Fruit fly (Drosophila melanogaster) whole organism, embryonic: ENCODE results near the gene Usp8.

Experiments
- CG11560 ChIP-seq: fragments of 200-800 bp; sonication (Bioruptor generic); IDR thresholded peaks from 3 replicates; pipeline ENCODE4 v1.3.6; 2022; ENCODE audit warnings: missing biosample characterization, missing genetic modification characterization
- CG11696 ChIP-seq: fragments of 200-800 bp; sonication (Bioruptor generic); IDR thresholded peaks from 2 replicates; pipeline ENCODE4 v1.3.6; 2022; ENCODE audit warnings: missing biosample characterization, missing genetic modification characterization
- CG14965 ChIP-seq: fragments of 200-800 bp; sonication (Bioruptor generic); optimal IDR thresholded peaks from 2 replicates; lab custom pipeline; 2016; ENCODE audit warnings: missing biosample characterization, missing genetic modification characterization, borderline replicate concordance
- CG15601 ChIP-seq: fragments of 200-800 bp; sonication (Bioruptor generic); optimal IDR thresholded peaks from 3 replicates; lab custom pipeline; 2019; ENCODE audit warnings: missing biosample characterization, mild to moderate bottlenecking, missing genetic modification characterization, moderate library complexity
- CG16813 ChIP-seq: fragments of 200-800 bp; sonication (Bioruptor generic); IDR thresholded peaks from 3 replicates; pipeline ENCODE4 v1.3.6; 2022; ENCODE audit warnings: missing biosample characterization, missing genetic modification characterization; ENCODE audit not compliant: partially characterized antibody
- CG17186 ChIP-seq: fragments of 200-800 bp; sonication (Bioruptor generic); optimal IDR thresholded peaks from 3 replicates; lab custom pipeline; 2017; ENCODE audit warnings: missing biosample characterization, missing genetic modification reagents, missing genetic modification characterization
- CG1792 ChIP-seq: fragments of 200-800 bp; sonication (Bioruptor generic); optimal IDR thresholded peaks from 2 replicates; lab custom pipeline; 2016; ENCODE audit warnings: missing biosample characterization, missing genetic modification characterization
- CG2116 ChIP-seq: fragments of 200-800 bp; sonication (Bioruptor generic); optimal IDR thresholded peaks from 3 replicates; lab custom pipeline; 2018; ENCODE audit warnings: missing biosample characterization, mild to moderate bottlenecking, missing genetic modification characterization
- CG2120 ChIP-seq: fragments of 200-800 bp; sonication (Bioruptor generic); optimal IDR thresholded peaks from 3 replicates; lab custom pipeline; 2016; ENCODE audit warnings: missing biosample characterization, missing genetic modification characterization
- CG2678 ChIP-seq: fragments of 200-800 bp; sonication (Bioruptor generic); optimal IDR thresholded peaks from 3 replicates; lab custom pipeline; 2019; ENCODE audit warnings: missing biosample characterization, mild to moderate bottlenecking, missing genetic modification characterization, moderate library complexity
- CG31224 ChIP-seq: fragments of 200-800 bp; sonication (Bioruptor generic); IDR thresholded peaks from 2 replicates; pipeline ENCODE4 v1.3.6; 2022; ENCODE audit warnings: missing biosample characterization, missing genetic modification characterization
- CG32532 ChIP-seq: fragments of 200-800 bp; sonication (Bioruptor generic); IDR thresholded peaks from 2 replicates; pipeline ENCODE4 v1.3.6; 2022; ENCODE audit warnings: missing biosample characterization, missing genetic modification characterization
- CG3281 ChIP-seq: fragments of 200-800 bp; sonication (Bioruptor generic); optimal IDR thresholded peaks from 3 replicates; lab custom pipeline; 2017; ENCODE audit warnings: missing biosample characterization, mild to moderate bottlenecking, missing genetic modification characterization
- CG4730 ChIP-seq: fragments of 200-800 bp; sonication (Bioruptor generic); IDR thresholded peaks from 2 replicates; pipeline ENCODE4 v1.3.6; 2022; ENCODE audit warnings: missing biosample characterization, missing genetic modification characterization
- CG4820 ChIP-seq: fragments of 200-800 bp; sonication (Bioruptor generic); optimal IDR thresholded peaks from 3 replicates; lab custom pipeline; 2016; ENCODE audit warnings: missing biosample characterization, missing genetic modification characterization
- CG5953 ChIP-seq: fragments of 200-800 bp; sonication (Bioruptor generic); IDR thresholded peaks from 2 replicates; pipeline ENCODE4 v1.3.6; 2022; ENCODE audit warnings: missing biosample characterization, missing genetic modification characterization
- CG6689 ChIP-seq: fragments of 200-800 bp; sonication (Bioruptor generic); IDR thresholded peaks from 2 replicates; pipeline ENCODE4 v1.3.6; 2022; ENCODE audit warnings: missing biosample characterization, missing genetic modification characterization
- CG7745 ChIP-seq: fragments of 200-800 bp; sonication (Bioruptor generic); optimal IDR thresholded peaks from 2 replicates; lab custom pipeline; 2018; ENCODE audit warnings: missing biosample characterization, mild to moderate bottlenecking, missing genetic modification characterization, moderate library complexity
- CG7786 ChIP-seq: fragments of 200-800 bp; sonication (Bioruptor generic); optimal IDR thresholded peaks from 2 replicates; lab custom pipeline; 2016; ENCODE audit warnings: missing biosample characterization, missing genetic modification characterization
- CG7987 ChIP-seq: fragments of 200-800 bp; sonication (Bioruptor generic); optimal IDR thresholded peaks from 2 replicates; lab custom pipeline; 2018; ENCODE audit warnings: missing biosample characterization, mild to moderate bottlenecking, missing genetic modification characterization, moderate library complexity
- CG8388 ChIP-seq: fragments of 200-800 bp; sonication (Bioruptor generic); optimal IDR thresholded peaks from 2 replicates; lab custom pipeline; 2019; ENCODE audit warnings: missing biosample characterization, mild to moderate bottlenecking, missing genetic modification characterization, moderate library complexity
- CG8478 ChIP-seq: fragments of >200 bp; optimal IDR thresholded peaks from 2 replicates; lab custom pipeline; 2018
- CG9797 ChIP-seq: fragments of 200-800 bp; sonication (Bioruptor generic); optimal IDR thresholded peaks from 3 replicates; lab custom pipeline; 2018; ENCODE audit warnings: missing biosample characterization, mild to moderate bottlenecking, missing genetic modification characterization
- Camta ChIP-seq: fragments of 200-800 bp; sonication (Bioruptor generic); optimal IDR thresholded peaks from 2 replicates; lab custom pipeline; 2016; ENCODE audit warnings: missing biosample characterization, missing genetic modification characterization
- D19A ChIP-seq: fragments of 200-800 bp; optimal IDR thresholded peaks from 3 replicates; lab custom pipeline; 2019; ENCODE audit warnings: missing biosample characterization, mild to moderate bottlenecking, missing genetic modification characterization, moderate library complexity
- Dp ChIP-seq: fragments of 200-800 bp; sonication (Bioruptor generic); optimal IDR thresholded peaks from 2 replicates; lab custom pipeline; 2018; ENCODE audit warnings: missing biosample characterization, mild to moderate bottlenecking, missing genetic modification characterization, moderate library complexity
- Dref ChIP-seq: fragments of 200-800 bp; sonication (Bioruptor generic); IDR thresholded peaks from 2 replicates; pipeline ENCODE4 v1.3.6; 2022; ENCODE audit warnings: missing biosample characterization, missing genetic modification characterization
- Ets97D ChIP-seq: fragments of 200-800 bp; sonication (Bioruptor generic); optimal IDR thresholded peaks from 3 replicates; lab custom pipeline; 2016; ENCODE audit warnings: missing biosample characterization, missing genetic modification characterization
- Gsc ChIP-seq: fragments of 200-800 bp; sonication (Bioruptor generic); IDR thresholded peaks from 2 replicates; pipeline ENCODE4 v1.3.6; 2022; ENCODE audit warnings: missing biosample characterization, missing genetic modification characterization
- Lhr ChIP-seq: fragments of 200-800 bp; sonication (Bioruptor generic); optimal IDR thresholded peaks from 3 replicates; lab custom pipeline; 2017; ENCODE audit warnings: mild to moderate bottlenecking, missing biosample characterization, missing genetic modification reagents, missing genetic modification characterization
- MESR4 ChIP-seq: fragments of 200-800 bp; sonication (Bioruptor generic); optimal IDR thresholded peaks from 2 replicates; lab custom pipeline; 2018; ENCODE audit warnings: missing biosample characterization, mild to moderate bottlenecking, missing genetic modification characterization, moderate library complexity
- Sox102F ChIP-seq: fragments of 200-800 bp; sonication (Bioruptor generic); optimal IDR thresholded peaks from 2 replicates; lab custom pipeline; 2018; ENCODE audit warnings: missing biosample characterization, mild to moderate bottlenecking, missing genetic modification characterization, moderate library complexity
- Xbp1 ChIP-seq: fragments of 200-800 bp; sonication (Bioruptor generic); optimal IDR thresholded peaks from 3 replicates; lab custom pipeline; 2016; ENCODE audit warnings: missing biosample characterization, mild to moderate bottlenecking, missing genetic modification characterization
- Xrp1 ChIP-seq: fragments of 200-800 bp; sonication (Bioruptor generic); IDR thresholded peaks from 2 replicates; pipeline ENCODE4 v1.3.6; 2022; ENCODE audit warnings: missing biosample characterization, missing genetic modification characterization
- ase ChIP-seq: fragments of 200-800 bp; sonication (Bioruptor generic); IDR thresholded peaks from 3 replicates; pipeline ENCODE4 v1.3.6; 2022; ENCODE audit warnings: missing biosample characterization, missing genetic modification characterization
- ash1 ChIP-seq: fragments of 200-800 bp; sonication (Bioruptor generic); optimal IDR thresholded peaks from 2 replicates; lab custom pipeline; 2018; ENCODE audit warnings: missing biosample characterization, mild to moderate bottlenecking, missing genetic modification characterization
- chm ChIP-seq: fragments of 200-800 bp; sonication (Bioruptor generic); IDR thresholded peaks from 2 replicates; pipeline ENCODE4 v1.3.6; 2022; ENCODE audit warnings: missing biosample characterization, missing genetic modification characterization
- dm ChIP-seq: fragments of 200-800 bp; sonication (Bioruptor generic); optimal IDR thresholded peaks from 3 replicates; lab custom pipeline; 2016; ENCODE audit warnings: missing biosample characterization, missing genetic modification characterization
- emc ChIP-seq: fragments of 200-800 bp; sonication (Bioruptor generic); optimal IDR thresholded peaks from 2 replicates; lab custom pipeline; 2016; ENCODE audit warnings: missing biosample characterization, missing genetic modification characterization
- eyg ChIP-seq: fragments of 200-800 bp; sonication (Bioruptor generic); optimal IDR thresholded peaks from 3 replicates; lab custom pipeline; 2016; ENCODE audit warnings: missing biosample characterization, missing genetic modification characterization
- gfzf ChIP-seq: fragments of 200-800 bp; sonication (Bioruptor generic); optimal IDR thresholded peaks from 2 replicates; lab custom pipeline; 2016; ENCODE audit warnings: missing biosample characterization, mild to moderate bottlenecking, missing genetic modification characterization, moderate library complexity
- hb ChIP-seq: fragments of 200-800 bp; sonication (Bioruptor generic); IDR thresholded peaks from 3 replicates; pipeline ENCODE4 v1.3.6; 2022; ENCODE audit warnings: missing biosample characterization, missing genetic modification characterization; ENCODE audit not compliant: partially characterized antibody
- jing ChIP-seq: fragments of 200-800 bp; sonication (Bioruptor generic); optimal IDR thresholded peaks from 2 replicates; lab custom pipeline; 2018; ENCODE audit warnings: missing biosample characterization, mild to moderate bottlenecking, missing genetic modification characterization
- lab ChIP-seq: fragments of 200-800 bp; sonication (Bioruptor generic); optimal IDR thresholded peaks from 3 replicates; lab custom pipeline; 2017; ENCODE audit warnings: missing biosample characterization, missing genetic modification characterization, mild to moderate bottlenecking, moderate library complexity, missing genetic modification reagents
- nau ChIP-seq: fragments of 200-800 bp; sonication (Bioruptor generic); optimal IDR thresholded peaks from 3 replicates; lab custom pipeline; 2017; ENCODE audit warnings: missing biosample characterization, mild to moderate bottlenecking, missing genetic modification characterization, missing genetic modification reagents
- nmo ChIP-seq: fragments of 200-800 bp; sonication (Bioruptor generic); optimal IDR thresholded peaks from 2 replicates; lab custom pipeline; 2018; ENCODE audit warnings: missing biosample characterization, mild to moderate bottlenecking, missing genetic modification characterization, moderate library complexity
- sqz ChIP-seq: fragments of 200-800 bp; sonication (Bioruptor generic); optimal IDR thresholded peaks from 3 replicates; lab custom pipeline; 2018; ENCODE audit warnings: missing biosample characterization, mild to moderate bottlenecking, missing genetic modification characterization
- tna ChIP-seq: fragments of 200-800 bp; sonication (Bioruptor generic); IDR thresholded peaks from 2 replicates; pipeline ENCODE4 v1.3.6; 2022; ENCODE audit warnings: missing biosample characterization, missing genetic modification characterization; ENCODE audit not compliant: partially characterized antibody
- toy ChIP-seq: fragments of 200-800 bp; sonication (Bioruptor generic); IDR thresholded peaks from 2 replicates; pipeline ENCODE4 v1.3.6; 2022; ENCODE audit warnings: missing biosample characterization, missing genetic modification characterization
- trem ChIP-seq: fragments of 200-800 bp; optimal IDR thresholded peaks from 3 replicates; lab custom pipeline; 2019; ENCODE audit warnings: missing biosample characterization, mild to moderate bottlenecking, missing genetic modification characterization, moderate library complexity

The Usp8 gene

DNA sequence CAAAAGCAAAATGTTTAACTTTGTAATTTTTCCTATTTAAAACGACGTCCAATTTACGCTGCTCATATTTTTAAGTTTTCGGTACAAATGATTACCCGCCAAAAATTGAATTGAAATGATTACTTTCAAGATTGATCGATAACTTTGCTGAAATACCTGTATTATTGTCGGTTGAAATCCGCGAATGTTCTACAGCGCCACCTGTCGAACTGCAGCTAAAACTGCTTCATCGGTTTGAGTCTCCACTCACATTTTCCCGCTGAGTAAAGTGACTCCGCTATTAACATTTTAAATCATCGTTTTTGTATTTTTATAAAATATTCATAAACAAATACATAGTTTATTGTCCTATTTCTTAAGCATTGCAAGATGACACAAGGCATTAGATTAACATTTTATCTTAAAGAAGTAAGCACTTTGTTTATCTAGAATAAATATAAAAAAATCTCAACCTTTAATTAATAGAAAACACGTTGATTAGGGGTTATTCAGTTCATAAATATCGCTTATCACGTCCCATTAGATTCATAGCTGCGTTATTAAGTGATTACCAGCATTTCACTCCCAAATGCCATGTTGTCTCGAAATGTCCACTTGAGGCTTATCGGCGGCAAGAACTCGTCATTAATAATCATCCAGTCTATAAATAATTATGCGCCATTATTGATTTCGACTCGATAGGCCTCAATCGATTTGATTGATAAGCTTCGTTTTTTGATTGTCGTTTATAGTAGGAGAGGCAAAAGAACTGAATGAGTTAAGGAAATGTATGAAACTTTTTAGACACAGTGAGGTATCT, 45.7 kb downstream of the Usp8 start (continued):
- TF ChIP-seq Dp (GFP tag; lab: Kevin White, UChicago) (peak; percentile 78), Dref (GFP tag; lab: Robert Waterston, UW) (peak; percentile 80), eyg (GFP tag; lab: Kevin White, UChicago) (no peak), CG16813 (GFP tag; lab: Robert Waterston, UW) (peak; percentile 34), CG7786 (GFP tag; lab: Kevin White, UChicago) (no peak), lab (GFP tag; lab: Kevin White, UChicago) (peak; percentile 12), jing (GFP tag; lab: Kevin White, UChicago) (no peak), Gsc (no peak), CG3281 (GFP tag; lab: Kevin White, UChicago) (no peak), CG11696 (GFP tag; lab: Robert Waterston, UW) (no peak), CG4730 (no peak), CG15601 (peak; percentile 34), CG9797 (GFP tag; lab: Kevin White, UChicago) (no peak), gfzf (GFP tag; lab: Kevin White, UChicago) (peak; percentile 38), ash1 (GFP tag; lab: Kevin White, UChicago) (no peak), D19A (tag; lab: Kevin White, UChicago) (peak; percentile 8), CG8478 (peak; percentile 49), sqz (GFP tag; lab: Kevin White, UChicago) (no peak), CG14965 (GFP tag; lab: Kevin White, UChicago) (peak; percentile 89), nmo (GFP tag; lab: Kevin White, UChicago) (peak; percentile 27), ase (GFP tag; lab: Robert Waterston, UW) (no peak), CG2116 (GFP tag; lab: Kevin White, UChicago) (peak; percentile 42), Sox102F (GFP tag; lab: Kevin White, UChicago) (no peak), CG2678 (peak; percentile 51), emc (GFP tag; lab: Kevin White, UChicago) (no peak), Camta (GFP tag; lab: Kevin White, UChicago) (no peak), dm (GFP tag; lab: Kevin White, UChicago) (no peak), tna (peak; percentile 64), Lhr (GFP tag; lab: Kevin White, UChicago) (peak; percentile 12), CG17186 (no peak), CG5953 (GFP tag; lab: Robert Waterston, UW) (no peak), Ets97D (GFP tag; lab: Kevin White, UChicago) (peak; percentile 59), trem (tag; lab: Kevin White, UChicago) (peak; percentile 20), CG4820 (GFP tag; lab: Kevin White, UChicago) (no peak)

DNA sequence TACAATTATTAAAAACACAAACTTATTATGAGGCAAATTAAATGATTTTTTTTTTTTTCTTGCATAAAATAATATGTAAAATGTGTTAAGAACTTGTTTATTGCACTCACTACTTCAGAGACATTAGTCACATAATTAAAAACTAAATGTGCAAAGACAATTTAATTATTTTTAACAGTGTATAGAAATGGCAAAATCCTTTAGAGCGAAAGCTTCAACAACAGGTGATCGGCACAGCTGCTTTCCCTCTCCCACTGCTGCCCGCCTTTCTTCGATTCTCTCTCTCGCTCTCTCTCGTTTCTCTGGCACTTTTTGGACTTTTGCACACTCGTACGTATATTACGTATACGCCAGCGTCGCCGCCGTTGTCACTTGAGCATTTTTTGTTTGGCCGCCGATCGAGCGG, 46.3 kb downstream of the Usp8 start:
- TF ChIP-seq CG11560 (tag; lab: Robert Waterston, UW) (no peak), hb (no peak), MESR4 (GFP tag; lab: Kevin White, UChicago) (no peak), CG2120 (GFP tag; lab: Kevin White, UChicago) (peak; percentile 41), Xbp1 (GFP tag; lab: Kevin White, UChicago) (no peak), trem (tag; lab: Kevin White, UChicago) (no peak), CG2678 (peak; percentile 32), CG1792 (no peak), CG8388 (GFP tag; lab: Kevin White, UChicago) (no peak), CG32532 (GFP tag; lab: Robert Waterston, UW) (peak; percentile 47; the same call in 1 of the 2 replicates), nau (GFP tag; lab: Kevin White, UChicago) (peak; percentile 20), CG7987 (GFP tag; lab: Kevin White, UChicago) (no peak), chm (GFP tag; lab: Robert Waterston, UW) (peak; percentile 25; the same call in 1 of the 2 replicates), CG6689 (no peak), CG7745 (tag; lab: Kevin White, UChicago) (no peak), CG31224 (GFP tag; lab: Robert Waterston, UW) (no peak), Xrp1 (peak; percentile 26; the same call in 1 of the 2 replicates), toy (no peak)
